Fruit fly (Drosophila melanogaster) whole organism, embryonic: Measurements from ENCODE around the gene CG5846.

Experiments
- CG1024 ChIP-seq: fragments of 200-800 bp; sonication (Bioruptor generic); IDR thresholded peaks from 2 replicates; pipeline ENCODE4 v1.3.6; 2022; ENCODE audit warnings: missing biosample characterization, missing genetic modification characterization
- CG13894 ChIP-seq: fragments of 200-800 bp; sonication (Bioruptor generic); optimal IDR thresholded peaks from 3 replicates; lab custom pipeline; 2018; ENCODE audit warnings: missing biosample characterization, mild to moderate bottlenecking, missing genetic modification characterization, moderate library complexity
- CTCF ChIP-seq: fragments of 200-800 bp; sonication (Bioruptor generic); optimal IDR thresholded peaks from 2 replicates; lab custom pipeline; 2017; ENCODE audit warnings: missing biosample characterization, mild to moderate bottlenecking, missing genetic modification characterization, moderate library complexity
- Pdp1 ChIP-seq, 2 experiments: fragments of 200-800 bp; sonication (Bioruptor generic); optimal IDR thresholded peaks; 3 replicates each; lab custom pipeline; 2016; ENCODE audit warnings: missing biosample characterization in 2 of 2, missing genetic modification characterization in 2 of 2, mild to moderate bottlenecking in 1 of 2, moderate library complexity in 1 of 2
- Sry-β ChIP-seq: fragments of 200-800 bp; sonication (Bioruptor generic); optimal IDR thresholded peaks from 2 replicates; lab custom pipeline; 2018; ENCODE audit warnings: missing biosample characterization, mild to moderate bottlenecking, missing genetic modification characterization, moderate library complexity
- ara ChIP-seq: fragments of 200-800 bp; sonication (Bioruptor generic); IDR thresholded peaks from 2 replicates; pipeline ENCODE4 v1.3.6; 2022; ENCODE audit warnings: missing biosample characterization, missing genetic modification characterization
- pum ChIP-seq: fragments of 200-800 bp; sonication (Bioruptor generic); optimal IDR thresholded peaks from 2 replicates; lab custom pipeline; 2016; ENCODE audit warnings: missing biosample characterization, missing genetic modification characterization
- run ChIP-seq: fragments of 200-800 bp; sonication (Bioruptor generic); optimal IDR thresholded peaks from 3 replicates; lab custom pipeline; 2018; ENCODE audit warnings: missing biosample characterization, mild to moderate bottlenecking, missing genetic modification characterization
- yki ChIP-seq: fragments of >200 bp; optimal IDR thresholded peaks from 3 replicates; lab custom pipeline; 2018

DNA sequence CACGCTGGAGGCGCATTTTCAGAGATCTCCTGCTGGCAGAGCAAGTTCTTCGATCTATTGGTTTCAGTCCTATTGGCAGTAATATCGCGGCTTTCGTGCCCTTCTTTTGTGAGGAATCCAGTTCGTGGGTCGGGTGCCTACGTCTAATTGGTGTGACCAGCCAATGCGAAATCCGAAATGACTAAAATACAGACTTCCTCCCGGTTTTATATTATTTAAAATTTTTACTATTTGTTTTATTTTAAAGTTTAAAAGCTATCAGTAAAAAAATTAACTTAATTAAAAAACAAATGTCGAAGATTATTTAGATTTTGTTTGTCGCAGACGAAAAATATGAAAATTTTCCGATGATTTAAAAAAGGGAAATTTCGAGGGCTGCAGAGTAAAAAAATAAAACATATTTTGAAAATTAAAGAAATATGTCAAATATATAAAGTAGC, 6.6 kb upstream of the CG5846 start, which contains the start of gene CG5850:
- no peak for TF ChIP-seq yki (lab: Kevin White, UChicago)
- no peak for TF ChIP-seq Sry-β (GFP tag; lab: Kevin White, UChicago)
- TF ChIP-seq CG1024 (GFP tag; lab: Robert Waterston, UW) = no peak
- TF ChIP-seq run = no peak
- TF ChIP-seq pum (GFP tag; lab: Kevin White, UChicago) = no peak
- no peak for TF ChIP-seq CTCF (GFP tag; lab: Kevin White, UChicago)
- no peak for TF ChIP-seq ara (GFP tag; lab: Robert Waterston, UW)
- no peak for TF ChIP-seq CG13894
- TF ChIP-seq Pdp1 (GFP tag; optimal IDR thresholded peaks at IDR 0.05; lab: Kevin White, UChicago) = no peak
